Worm (Caenorhabditis elegans) whole organism, L4 larva: ENCODE data around the gene aptf-4.

ENCODE experiments used
- F10B5.3 ChIP-seq: sonication (generic microtip); optimal IDR thresholded peaks from 2 replicates; lab custom pipeline; 2016; ENCODE audit warnings: mild to moderate bottlenecking, missing genetic modification characterization, missing compliant biosample characterization
- F49E8.2 ChIP-seq: sonication (generic microtip); optimal IDR thresholded peaks from 2 replicates; lab custom pipeline; 2016; ENCODE audit warnings: missing compliant biosample characterization, mild to moderate bottlenecking, missing genetic modification characterization, borderline replicate concordance
- R02D3.7 ChIP-seq: fragments of 150-350 bp; sonication (generic microtip); optimal IDR thresholded peaks from 3 replicates; lab custom pipeline; 2014; ENCODE audit warnings: missing biosample characterization, missing genetic modification characterization
- T26A8.4 ChIP-seq: fragments of 200-800 bp; sonication (Bioruptor generic); IDR thresholded peaks from 2 replicates; pipeline ENCODE4 v1.3.6; 2022; ENCODE audit warnings: missing genetic modification characterization, missing compliant biosample characterization
- Y75B8A.6 ChIP-seq: fragments of 200-800 bp; sonication (Bioruptor generic); IDR thresholded peaks from 2 replicates; pipeline ENCODE4 v1.3.6; 2022; ENCODE audit warnings: missing genetic modification reagents, missing genetic modification characterization, missing compliant biosample characterization
- aha-1 ChIP-seq: fragments of 150-350 bp; peaks from one replicate; lab custom pipeline; 2014; ENCODE audit warnings: missing biosample characterization, missing genetic modification characterization
- aly-2 ChIP-seq: sonication (generic microtip); optimal IDR thresholded peaks from 2 replicates; lab custom pipeline; 2018; ENCODE audit warnings: missing biosample characterization, missing genetic modification characterization
- ama-1 ChIP-seq: fragments of 150-350 bp; optimal IDR thresholded peaks from 2 replicates; lab custom pipeline; 2014; ENCODE audit warnings: inconsistent platforms, mixed read lengths
- arid-1 ChIP-seq: fragments of 200-800 bp; sonication (Bioruptor generic); conservative IDR thresholded peaks from 2 replicates; pipeline ENCODE4 v1.3.6; 2022; ENCODE audit warnings: missing genetic modification reagents, missing genetic modification characterization, missing compliant biosample characterization
- ceh-20 ChIP-seq: fragments of 200-800 bp; sonication (Bioruptor generic); IDR thresholded peaks from 2 replicates; pipeline ENCODE4 v1.3.6; 2022; ENCODE audit warnings: missing genetic modification reagents, missing genetic modification characterization, missing compliant biosample characterization
- ces-1 ChIP-seq: fragments of 150-350 bp; sonication (generic microtip); optimal IDR thresholded peaks from 4 replicates; lab custom pipeline; 2014; ENCODE audit warnings: missing biosample characterization, missing genetic modification reagents, missing genetic modification characterization
- daf-16 ChIP-seq, 3 experiments: sonication (generic microtip); optimal IDR thresholded peaks; 2 replicates each; lab custom pipeline; 2016 to 2017; ENCODE audit warnings: missing genetic modification characterization in 3 of 3, missing genetic modification reagents in 3 of 3, mild to moderate bottlenecking in 2 of 3, missing compliant biosample characterization in 2 of 3, missing biosample characterization in 1 of 3, moderate library complexity in 1 of 3
- dpl-1 ChIP-seq: fragments of 150-350 bp; optimal IDR thresholded peaks from 2 replicates; lab custom pipeline; 2014; ENCODE audit warnings: missing biosample characterization, missing genetic modification reagents, missing genetic modification characterization
- hif-1 ChIP-seq, 2 experiments: sonication (generic microtip); optimal IDR thresholded peaks; 2 replicates each; lab custom pipeline; 2016 to 2017; ENCODE audit warnings: missing compliant biosample characterization in 2 of 2, missing genetic modification characterization in 2 of 2, missing genetic modification reagents in 2 of 2, missing genotype in 2 of 2, mild to moderate bottlenecking in 1 of 2
- hlh-30 ChIP-seq: sonication (generic microtip); optimal IDR thresholded peaks from 2 replicates; lab custom pipeline; 2017; ENCODE audit warnings: antibody characterized with exemption, mild to moderate bottlenecking, missing genetic modification characterization, missing compliant biosample characterization; ENCODE audit not compliant: insufficient read depth
- lin-1 ChIP-seq: fragments of 200-800 bp; sonication (Bioruptor generic); IDR thresholded peaks from 2 replicates; pipeline ENCODE4 v1.3.6; 2022; ENCODE audit warnings: missing genetic modification reagents, missing genetic modification characterization, missing compliant biosample characterization
- lin-38 ChIP-seq: fragments of 200-800 bp; sonication (Bioruptor generic); IDR thresholded peaks from 2 replicates; pipeline ENCODE4 v1.3.6; 2022; ENCODE audit warnings: missing genetic modification reagents, missing genetic modification characterization, missing compliant biosample characterization
- lsy-2 ChIP-seq, 2 experiments: fragments of 150-350 bp in 1 of 2; sonication (generic microtip) in 1 of 2; optimal IDR thresholded peaks; 2 replicates each; lab custom pipeline; 2014 to 2017; ENCODE audit warnings: missing biosample characterization in 2 of 2, missing genetic modification characterization in 2 of 2
- madf-5 ChIP-seq, 2 experiments: fragments of 200-800 bp; sonication (Bioruptor generic); IDR thresholded peaks; 2 replicates each; pipeline ENCODE4 v1.3.6; 2022; ENCODE audit warnings: missing compliant biosample characterization in 2 of 2, missing genetic modification characterization in 2 of 2
- mep-1 ChIP-seq: fragments of 150-350 bp; sonication (generic microtip); optimal IDR thresholded peaks from 3 replicates; lab custom pipeline; 2014; ENCODE audit warnings: missing biosample characterization, missing genetic modification characterization
- mes-2 ChIP-seq: sonication (generic microtip); optimal IDR thresholded peaks from 2 replicates; lab custom pipeline; 2016; ENCODE audit warnings: missing genotype, mild to moderate bottlenecking, missing genetic modification characterization, missing compliant biosample characterization; ENCODE audit not compliant: poor library complexity, severe bottlenecking
- nhr-25 ChIP-seq: sonication (generic microtip); optimal IDR thresholded peaks from 2 replicates; lab custom pipeline; 2017; ENCODE audit warnings: missing genetic modification characterization, mild to moderate bottlenecking, missing compliant biosample characterization, antibody characterized with exemption, moderate library complexity, borderline replicate concordance; ENCODE audit not compliant: insufficient read depth
- nhr-28 ChIP-seq: fragments of 150-350 bp; optimal IDR thresholded peaks from 2 replicates; lab custom pipeline; 2014; ENCODE audit warnings: missing biosample characterization, missing genetic modification characterization
- nhr-41 ChIP-seq: fragments of 200-800 bp; sonication (Bioruptor generic); IDR thresholded peaks from 2 replicates; pipeline ENCODE4 v1.3.6; 2022; ENCODE audit warnings: missing genetic modification reagents, missing genetic modification characterization, missing compliant biosample characterization
- nhr-42 ChIP-seq: fragments of 200-800 bp; sonication (Bioruptor generic); IDR thresholded peaks from 2 replicates; pipeline ENCODE4 v1.3.6; 2022; ENCODE audit warnings: missing genetic modification characterization, missing compliant biosample characterization
- nhr-77 ChIP-seq: fragments of 150-350 bp; optimal IDR thresholded peaks from 2 replicates; lab custom pipeline; 2014; ENCODE audit warnings: missing biosample characterization, missing genetic modification characterization
- pha-4 ChIP-seq, 2 experiments: fragments of 150-350 bp in 1 of 2; fragments of 200-800 bp in 1 of 2; sonication (Bioruptor generic) in 1 of 2; IDR thresholded peaks in 1 of 2; optimal IDR thresholded peaks in 1 of 2; 2 replicates each; pipeline versions ENCODE4 v1.3.6 to Lab custom; 2014 to 2022; ENCODE audit warnings: missing genetic modification characterization in 2 of 2, missing genetic modification reagents in 2 of 2, missing biosample characterization in 1 of 2, missing compliant biosample characterization in 1 of 2
- pqm-1 ChIP-seq: sonication (generic microtip); optimal IDR thresholded peaks from 2 replicates; lab custom pipeline; 2017; ENCODE audit warnings: missing biosample characterization, missing genetic modification characterization
- saeg-2 ChIP-seq: fragments of 200-800 bp; sonication (Bioruptor generic); IDR thresholded peaks from 2 replicates; pipeline ENCODE4 v1.3.6; 2022; ENCODE audit warnings: missing genetic modification reagents, missing genetic modification characterization, missing compliant biosample characterization
- snpc-1.2 ChIP-seq: fragments of 200-800 bp; sonication (Bioruptor generic); IDR thresholded peaks from 2 replicates; pipeline ENCODE4 v1.3.6; 2022; ENCODE audit warnings: missing genetic modification reagents, missing genetic modification characterization, missing compliant biosample characterization
- unc-130 ChIP-seq: sonication (generic microtip); optimal IDR thresholded peaks from 2 replicates; lab custom pipeline; 2016; ENCODE audit warnings: missing genetic modification reagents, missing genetic modification characterization, missing compliant biosample characterization
- unc-39 ChIP-seq: sonication (generic microtip); optimal IDR thresholded peaks from 2 replicates; lab custom pipeline; 2017; ENCODE audit warnings: missing biosample characterization, missing genetic modification characterization
- vab-7 ChIP-seq: fragments of 200-800 bp; sonication (Bioruptor generic); IDR thresholded peaks from 2 replicates; pipeline ENCODE4 v1.3.6; 2022; ENCODE audit warnings: missing genetic modification reagents, missing genetic modification characterization, missing compliant biosample characterization
- zfp-2 ChIP-seq: sonication (generic microtip); optimal IDR thresholded peaks from 2 replicates; lab custom pipeline; 2016; ENCODE audit warnings: mild to moderate bottlenecking, missing genetic modification characterization, missing compliant biosample characterization
- zfp-3 ChIP-seq: fragments of 200-800 bp; sonication (Bioruptor generic); conservative IDR thresholded peaks from 2 replicates; pipeline ENCODE4 v1.3.6; 2022; ENCODE audit warnings: missing genetic modification reagents, missing genetic modification characterization, missing compliant biosample characterization
- zip-11 ChIP-seq: fragments of 200-800 bp; sonication (Bioruptor generic); IDR thresholded peaks from 2 replicates; pipeline ENCODE4 v1.3.6; 2022; ENCODE audit warnings: missing genetic modification characterization, missing compliant biosample characterization

Gene aptf-4

ce11 chrII:8577509-8578099 lies 13.2 kb upstream of the aptf-4 start, which contains the start of gene F54C9.9:
F54C9.9 (plus strand) TSS chrII:8578049.
- peak; percentile 2 for TF ChIP-seq mep-1
- TF ChIP-seq lsy-2 (tag; optimal IDR thresholded peaks at IDR 0.05; lab: Kevin White, UChicago), result peak in 1 of 2 experiments; percentile 61
- TF ChIP-seq zip-11 (GFP tag; lab: Robert Waterston, UW), result no peak
- peak; percentile 55; the same call in 1 of the 2 replicates for TF ChIP-seq pha-4 (GFP tag; IDR thresholded peaks at IDR 0.05; lab: Robert Waterston, UW)
- TF ChIP-seq pha-4 (tag; optimal IDR thresholded peaks at IDR 0.05; lab: Kevin White, UChicago), result no peak
- peak; percentile 11 for TF ChIP-seq nhr-28 (tag; lab: Kevin White, UChicago)
- TF ChIP-seq lin-38 (GFP tag; lab: Robert Waterston, UW), result peak; percentile 82
- TF ChIP-seq unc-39 (tag; lab: Kevin White, UChicago), result no peak
- peak; percentile 54 for TF ChIP-seq unc-130 (GFP tag; lab: Kevin White, UChicago)
- TF ChIP-seq hlh-30 (tag; lab: Kevin White, UChicago), result no peak
- peak; percentile 64; the same call in 1 of the 2 replicates for TF ChIP-seq snpc-1.2 (GFP tag; lab: Robert Waterston, UW)
- no peak for TF ChIP-seq aha-1
- no peak for TF ChIP-seq arid-1 (GFP tag; lab: Robert Waterston, UW)
- TF ChIP-seq mes-2, result peak; percentile 44
- TF ChIP-seq dpl-1 (GFP tag; lab: Kevin White, UChicago), result peak; percentile 4

- no peak for TF ChIP-seq F49E8.2 (tag; lab: Kevin White, UChicago)
- no peak for TF ChIP-seq pqm-1
- TF ChIP-seq ceh-20, result no peak
- no peak for TF ChIP-seq ces-1
- no peak for TF ChIP-seq mes-2
- TF ChIP-seq vab-7, result no peak
- no peak for TF ChIP-seq nhr-42
- TF ChIP-seq nhr-25 (tag; lab: Kevin White, UChicago), result no peak
- TF ChIP-seq T26A8.4 (GFP tag; lab: Robert Waterston, UW), result no peak
- no peak for TF ChIP-seq madf-5 (GFP tag; IDR thresholded peaks at IDR 0.05; lab: Robert Waterston, UW)
- TF ChIP-seq F10B5.3 (tag; lab: Kevin White, UChicago), result no peak
- no peak for TF ChIP-seq arid-1 (GFP tag; lab: Robert Waterston, UW)
- TF ChIP-seq zfp-3, result no peak
- no peak for TF ChIP-seq Y75B8A.6
- no peak for TF ChIP-seq hif-1 (tag; optimal IDR thresholded peaks at IDR 0.05; lab: Kevin White, UChicago)
- TF ChIP-seq, all 104 proteins: peak for 0
Measured at ce11 chrII:8581700-8582099, 9.1 kb upstream of the aptf-4 start, which contains the start of gene arl-1. arl-1 (plus strand) TSS chrII:8582000.

ce11 chrII:8583035-8583434 lies 7.7 kb upstream of the aptf-4 start:
- TF ChIP-seq ama-1 (lab: Kevin White, UChicago), result peak; percentile 58
- no peak for TF ChIP-seq lsy-2 (tag; optimal IDR thresholded peaks at IDR 0.05; lab: Kevin White, UChicago)
- TF ChIP-seq saeg-2, result no peak
- no peak for TF ChIP-seq nhr-41
- TF ChIP-seq aly-2 (tag; lab: Kevin White, UChicago), result no peak
- TF ChIP-seq pqm-1, result no peak
- peak; percentile 7 for TF ChIP-seq hlh-30 (tag; lab: Kevin White, UChicago)
- no peak for TF ChIP-seq zfp-2 (tag; lab: Kevin White, UChicago)
- TF ChIP-seq nhr-77, result no peak
- 0 out of 2 replicates have a peak, but pooled peaks have one; percentile 28 for TF ChIP-seq lin-38 (GFP tag; lab: Robert Waterston, UW)
- TF ChIP-seq daf-16 (GFP tag; optimal IDR thresholded peaks at IDR 0.05; lab: Kevin White, UChicago), result no peak
- TF ChIP-seq daf-16 (tag; optimal IDR thresholded peaks at IDR 0.05; lab: Kevin White, UChicago), result no peak
- no peak for TF ChIP-seq R02D3.7 (tag; lab: Kevin White, UChicago)
- TF ChIP-seq lin-1, result no peak
- TF ChIP-seq madf-5 (GFP tag; IDR thresholded peaks at IDR 0.05; lab: Robert Waterston, UW), result no peak
- TF ChIP-seq nhr-42, result no peak
